Fruit fly (Drosophila melanogaster): Measurements from ENCODE around the gene CG6040.

DNA sequence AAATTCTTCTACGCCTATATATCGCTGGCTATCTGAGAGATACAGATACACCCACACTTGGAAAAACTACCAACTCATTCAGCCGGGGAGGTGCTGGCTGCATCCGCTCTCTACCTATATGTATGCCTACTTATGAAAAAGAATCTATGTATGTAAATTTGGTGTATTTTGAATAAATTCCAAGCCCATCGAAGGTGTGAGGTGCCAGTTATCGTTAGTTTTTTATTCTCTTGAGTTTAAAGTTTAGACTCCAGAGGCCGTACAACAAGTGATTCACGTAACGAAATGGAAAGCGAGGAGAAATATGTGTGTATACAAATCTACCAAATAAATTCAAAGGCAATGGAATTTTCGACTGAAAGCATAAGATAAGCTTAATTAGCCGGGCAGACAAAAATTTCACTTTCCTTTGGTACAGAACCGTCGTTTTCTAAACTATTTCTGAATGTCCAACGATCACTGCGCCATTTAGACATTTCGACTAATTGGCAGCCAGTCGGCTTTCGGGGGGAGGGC, 5.0 kb upstream of the CG6040 start:
- TF ChIP-seq CG17806 (tag; optimal IDR thresholded peaks at IDR 0.05) (no peak), CG10348 (GFP tag; IDR thresholded peaks at IDR 0.05) (no peak), CG13204 (GFP tag; optimal IDR thresholded peaks at IDR 0.05) (no peak), EcR (GFP tag; optimal IDR thresholded peaks at IDR 0.05) (no peak), Ets98B (GFP tag; IDR thresholded peaks at IDR 0.05) (no peak), D1 (tag; optimal IDR thresholded peaks at IDR 0.05) (no peak), Pif1B (GFP tag; optimal IDR thresholded peaks at IDR 0.05) (no peak), rn (GFP tag; IDR thresholded peaks at IDR 0.05) (no peak), CG8301 (tag; optimal IDR thresholded peaks at IDR 0.05) (no peak), CG9948 (tag; optimal IDR thresholded peaks at IDR 0.05) (no peak), CG32121 (GFP tag; IDR thresholded peaks at IDR 0.05) (no peak), CG34367 (tag; optimal IDR thresholded peaks at IDR 0.05) (no peak)
